Fruit fly (Drosophila melanogaster) whole organism, prepupa: ENCODE results near the gene CG1503.

Experiments
- Blimp-1 ChIP-seq: fragments of 200-800 bp; sonication (Bioruptor generic); optimal IDR thresholded peaks from 3 replicates; lab custom pipeline; 2017; ENCODE audit warnings: missing biosample characterization, missing genetic modification characterization, mild to moderate bottlenecking, moderate library complexity, missing genetic modification reagents
- CG10631 ChIP-seq: fragments of 200-800 bp; sonication (Bioruptor generic); optimal IDR thresholded peaks from 2 replicates; lab custom pipeline; 2016; ENCODE audit warnings: missing biosample characterization, missing genetic modification characterization
- CG10669 ChIP-seq: fragments of 200-800 bp; sonication (Bioruptor generic); optimal IDR thresholded peaks from 3 replicates; lab custom pipeline; 2018; ENCODE audit warnings: missing biosample characterization, mild to moderate bottlenecking, missing genetic modification characterization, moderate library complexity
- CG11294 ChIP-seq: fragments of 200-800 bp; sonication (Bioruptor generic); IDR thresholded peaks from 2 replicates; pipeline ENCODE4 v1.3.6; 2022; ENCODE audit warnings: missing biosample characterization, missing genetic modification characterization
- CG11762 ChIP-seq: fragments of 200-800 bp; sonication (Bioruptor generic); optimal IDR thresholded peaks from 3 replicates; lab custom pipeline; 2016; ENCODE audit warnings: missing biosample characterization, missing genetic modification characterization; ENCODE audit not compliant: insufficient read depth
- CG11902 ChIP-seq: fragments of 200-800 bp; sonication (Bioruptor generic); optimal IDR thresholded peaks from 3 replicates; lab custom pipeline; 2016; ENCODE audit warnings: missing biosample characterization, missing genetic modification characterization
- CG1621 ChIP-seq: fragments of 200-800 bp; sonication (Bioruptor generic); optimal IDR thresholded peaks from 3 replicates; lab custom pipeline; 2018; ENCODE audit warnings: missing biosample characterization, mild to moderate bottlenecking, missing genetic modification characterization
- CG16779 ChIP-seq: fragments of 200-800 bp; sonication (Bioruptor generic); optimal IDR thresholded peaks from 3 replicates; lab custom pipeline; 2017; ENCODE audit warnings: missing biosample characterization, mild to moderate bottlenecking, missing genetic modification characterization
- CG31627 ChIP-seq: fragments of 200-800 bp; sonication (Bioruptor generic); optimal IDR thresholded peaks from 3 replicates; lab custom pipeline; 2016; ENCODE audit warnings: missing biosample characterization, missing genetic modification characterization
- CG32006 ChIP-seq: fragments of 200-800 bp; sonication (Bioruptor generic); optimal IDR thresholded peaks from 3 replicates; lab custom pipeline; 2017; ENCODE audit warnings: missing biosample characterization, mild to moderate bottlenecking, missing genetic modification characterization
- CG34406 ChIP-seq: fragments of 200-800 bp; sonication (Bioruptor generic); optimal IDR thresholded peaks from 3 replicates; lab custom pipeline; 2016; ENCODE audit warnings: missing biosample characterization, missing genetic modification characterization
- CG6792 ChIP-seq: fragments of 200-800 bp; sonication (Bioruptor generic); optimal IDR thresholded peaks from 3 replicates; lab custom pipeline; 2016; ENCODE audit warnings: missing biosample characterization, missing genetic modification characterization
- CG6854 ChIP-seq: fragments of 200-800 bp; sonication (Bioruptor generic); optimal IDR thresholded peaks from 2 replicates; lab custom pipeline; 2017; ENCODE audit warnings: missing biosample characterization, mild to moderate bottlenecking, missing genetic modification characterization
- CG7368 ChIP-seq: fragments of 200-800 bp; sonication (Bioruptor generic); optimal IDR thresholded peaks from 3 replicates; lab custom pipeline; 2016; ENCODE audit warnings: missing biosample characterization, missing genetic modification characterization
- CG8319 ChIP-seq: fragments of 200-800 bp; sonication (Bioruptor generic); optimal IDR thresholded peaks from 3 replicates; lab custom pipeline; 2016; ENCODE audit warnings: missing biosample characterization, missing genetic modification characterization
- CG9139 ChIP-seq: fragments of 200-800 bp; sonication (Bioruptor generic); optimal IDR thresholded peaks from 3 replicates; lab custom pipeline; 2017; ENCODE audit warnings: missing biosample characterization, mild to moderate bottlenecking, missing genetic modification characterization
- Eip75B ChIP-seq: fragments of 200-800 bp; sonication (Bioruptor generic); optimal IDR thresholded peaks from 3 replicates; lab custom pipeline; 2016; ENCODE audit warnings: missing biosample characterization, missing genetic modification characterization
- Eip78C ChIP-seq: fragments of 200-800 bp; sonication (Bioruptor generic); peaks from one replicate; lab custom pipeline; 2016; ENCODE audit warnings: missing biosample characterization, missing genetic modification characterization
- Ets21C ChIP-seq: fragments of 200-800 bp; sonication (Bioruptor generic); optimal IDR thresholded peaks from 3 replicates; lab custom pipeline; 2016; ENCODE audit warnings: missing biosample characterization, missing genetic modification characterization
- Ets96B ChIP-seq: fragments of 200-800 bp; optimal IDR thresholded peaks from 2 replicates; lab custom pipeline; 2019; ENCODE audit warnings: missing biosample characterization, mild to moderate bottlenecking, missing genetic modification characterization, moderate library complexity
- Gug ChIP-seq: fragments of 200-800 bp; sonication (Bioruptor generic); IDR thresholded peaks from 2 replicates; pipeline ENCODE4 v1.3.6; 2022; ENCODE audit warnings: missing biosample characterization, missing genetic modification characterization
- Lpt ChIP-seq: fragments of 200-800 bp; sonication (Bioruptor generic); optimal IDR thresholded peaks from 3 replicates; lab custom pipeline; 2016; ENCODE audit warnings: missing biosample characterization, missing genetic modification characterization
- Met ChIP-seq: fragments of 200-800 bp; sonication (Bioruptor generic); optimal IDR thresholded peaks from 3 replicates; lab custom pipeline; 2016; ENCODE audit warnings: missing biosample characterization, missing genetic modification characterization
- OdsH ChIP-seq: fragments of 200-800 bp; sonication (Bioruptor generic); optimal IDR thresholded peaks from 3 replicates; lab custom pipeline; 2016; ENCODE audit warnings: missing biosample characterization, missing genetic modification characterization
- Smox ChIP-seq: fragments of 200-800 bp; sonication (Bioruptor generic); optimal IDR thresholded peaks from 3 replicates; lab custom pipeline; 2016; ENCODE audit warnings: missing biosample characterization, missing genetic modification characterization
- Sox102F ChIP-seq: fragments of 200-800 bp; sonication (Bioruptor generic); optimal IDR thresholded peaks from 2 replicates; lab custom pipeline; 2016; ENCODE audit warnings: missing biosample characterization, mild to moderate bottlenecking, missing genetic modification characterization
- Sox14 ChIP-seq: fragments of 200-800 bp; sonication (Bioruptor generic); optimal IDR thresholded peaks from 3 replicates; lab custom pipeline; 2016; ENCODE audit warnings: missing biosample characterization, missing genetic modification characterization
- Sox15 ChIP-seq: fragments of 200-800 bp; sonication (Bioruptor generic); optimal IDR thresholded peaks from 3 replicates; lab custom pipeline; 2016; ENCODE audit warnings: missing biosample characterization, missing genetic modification characterization
- achi ChIP-seq: fragments of 200-800 bp; sonication (Bioruptor generic); optimal IDR thresholded peaks from 3 replicates; lab custom pipeline; 2016; ENCODE audit warnings: missing biosample characterization, missing genetic modification characterization
- acj6 ChIP-seq: fragments of 200-800 bp; sonication (Bioruptor generic); optimal IDR thresholded peaks from 3 replicates; lab custom pipeline; 2016; ENCODE audit warnings: missing biosample characterization, missing genetic modification characterization
- dac ChIP-seq: fragments of 200-800 bp; sonication (Bioruptor generic); optimal IDR thresholded peaks from 2 replicates; lab custom pipeline; 2017; ENCODE audit warnings: missing biosample characterization, mild to moderate bottlenecking, missing genetic modification characterization
- dsx ChIP-seq: fragments of 200-800 bp; optimal IDR thresholded peaks from 3 replicates; lab custom pipeline; 2019; ENCODE audit warnings: missing biosample characterization, mild to moderate bottlenecking, missing genetic modification characterization, moderate library complexity; ENCODE audit not compliant: poor library complexity, severe bottlenecking
- eg ChIP-seq: fragments of 200-800 bp; sonication (Bioruptor generic); IDR thresholded peaks from 3 replicates; pipeline ENCODE4 v1.3.6; 2022; ENCODE audit warnings: missing biosample characterization, missing genetic modification characterization
- esn ChIP-seq: fragments of 200-800 bp; sonication (Bioruptor generic); optimal IDR thresholded peaks from 2 replicates; lab custom pipeline; 2016; ENCODE audit warnings: missing biosample characterization, mild to moderate bottlenecking, missing genetic modification characterization, moderate library complexity
- fd59A ChIP-seq: fragments of 200-800 bp; sonication (Bioruptor generic); optimal IDR thresholded peaks from 2 replicates; lab custom pipeline; 2017; ENCODE audit warnings: missing biosample characterization, mild to moderate bottlenecking, missing genetic modification characterization, missing genetic modification reagents
- fd85E ChIP-seq: fragments of 200-800 bp; sonication (Bioruptor generic); optimal IDR thresholded peaks from 3 replicates; lab custom pipeline; 2016; ENCODE audit warnings: missing biosample characterization, missing genetic modification characterization
- fkh ChIP-seq: fragments of 200-800 bp; sonication (Bioruptor generic); optimal IDR thresholded peaks from 3 replicates; lab custom pipeline; 2017; ENCODE audit warnings: missing biosample characterization, mild to moderate bottlenecking, missing genetic modification characterization, moderate library complexity
- lz ChIP-seq: fragments of 200-800 bp; sonication (Bioruptor generic); optimal IDR thresholded peaks from 3 replicates; lab custom pipeline; 2016; ENCODE audit warnings: missing biosample characterization, missing genetic modification characterization
- net ChIP-seq: fragments of 200-800 bp; sonication (Bioruptor generic); optimal IDR thresholded peaks from 3 replicates; lab custom pipeline; 2016; ENCODE audit warnings: missing biosample characterization, missing genetic modification characterization
- pdm3 ChIP-seq: fragments of 200-800 bp; sonication (Bioruptor generic); optimal IDR thresholded peaks from 3 replicates; lab custom pipeline; 2016; ENCODE audit warnings: missing biosample characterization, missing genetic modification characterization
- spab ChIP-seq: fragments of 200-800 bp; sonication (Bioruptor generic); optimal IDR thresholded peaks from 2 replicates; lab custom pipeline; 2017; ENCODE audit warnings: missing biosample characterization, mild to moderate bottlenecking, missing genetic modification characterization, missing genetic modification reagents
- ss ChIP-seq, 2 experiments: fragments of 200-800 bp; sonication (Bioruptor generic); optimal IDR thresholded peaks; 2 replicates in 1 of 2; 3 replicates in 1 of 2; lab custom pipeline; 2017 to 2018; ENCODE audit warnings: mild to moderate bottlenecking in 2 of 2, missing biosample characterization in 2 of 2, missing genetic modification characterization in 2 of 2, moderate library complexity in 1 of 2
- svp ChIP-seq: fragments of 200-800 bp; sonication (Bioruptor generic); peaks from one replicate; lab custom pipeline; 2016; ENCODE audit warnings: missing biosample characterization, missing genetic modification characterization
- topi ChIP-seq: fragments of 200-800 bp; sonication (Bioruptor generic); optimal IDR thresholded peaks from 3 replicates; lab custom pipeline; 2016; ENCODE audit warnings: missing biosample characterization, missing genetic modification characterization
- vri ChIP-seq: fragments of 200-800 bp; sonication (Bioruptor generic); optimal IDR thresholded peaks from 3 replicates; lab custom pipeline; 2016; ENCODE audit warnings: missing biosample characterization, mild to moderate bottlenecking, missing genetic modification characterization

The CG1503 gene

DNA sequence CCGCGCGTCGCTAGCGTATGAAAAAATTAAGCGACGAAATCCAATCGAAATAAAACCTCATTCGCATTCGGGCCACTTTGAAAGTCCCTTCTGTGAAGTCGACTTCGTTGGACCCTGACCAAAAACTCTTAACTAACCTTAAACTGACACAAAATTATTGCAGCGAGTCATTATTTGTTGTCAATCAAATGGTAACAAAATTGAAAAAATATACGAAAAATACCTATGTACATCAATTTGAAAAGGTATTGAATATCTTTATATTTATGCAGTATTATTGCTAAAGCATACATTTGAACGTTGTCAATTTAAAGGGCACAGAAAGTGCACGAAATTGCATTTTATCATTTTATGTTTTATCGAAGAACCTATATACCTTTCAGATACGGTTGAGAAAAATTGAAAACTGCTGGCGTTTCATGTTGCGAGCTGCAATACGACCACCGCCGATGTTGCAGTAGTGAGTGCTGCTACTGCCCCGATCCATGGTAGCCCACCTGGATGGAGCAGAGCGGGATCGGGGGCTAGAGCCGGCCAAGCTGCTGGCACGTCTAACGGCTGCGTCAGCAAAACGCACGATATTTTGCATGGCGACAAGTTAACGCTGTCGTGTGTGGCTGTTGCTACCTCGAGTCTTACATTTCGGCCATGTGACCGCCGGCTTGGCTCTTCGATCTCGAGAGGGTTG lies 32.4 kb downstream of the CG1503 start (continued):
- TF ChIP-seq CG6792 (GFP tag; lab: Kevin White, UChicago) (peak; percentile 47), CG6854 (GFP tag; lab: Kevin White, UChicago) (no peak), CG34406 (GFP tag; lab: Kevin White, UChicago) (peak; percentile 49), CG11294 (GFP tag; lab: Robert Waterston, UW) (no peak), Lpt (GFP tag; lab: Kevin White, UChicago) (peak; percentile 23), achi (GFP tag; lab: Kevin White, UChicago) (peak; percentile 62), CG32006 (GFP tag; lab: Kevin White, UChicago) (peak; percentile 89), CG11762 (peak; percentile 20), Gug (GFP tag; lab: Robert Waterston, UW) (0 out of 2 replicates have a peak, but pooled peaks have one; percentile 21), CG9139 (GFP tag; lab: Kevin White, UChicago) (no peak), topi (GFP tag; lab: Kevin White, UChicago) (peak; percentile 47), net (GFP tag; lab: Kevin White, UChicago) (peak; percentile 29), spab (GFP tag; lab: Kevin White, UChicago) (no peak), CG8319 (GFP tag; lab: Kevin White, UChicago) (peak; percentile 18), CG7368 (GFP tag; lab: Kevin White, UChicago) (peak; percentile 8), OdsH (GFP tag; lab: Kevin White, UChicago) (peak; percentile 66), acj6 (GFP tag; lab: Kevin White, UChicago) (peak; percentile 56), Eip78C (GFP tag; lab: Kevin White, UChicago) (peak; percentile 93), dsx (GFP tag; lab: Kevin White, UChicago) (no peak), Ets21C (GFP tag; lab: Kevin White, UChicago) (peak; percentile 53), Met (GFP tag; lab: Kevin White, UChicago) (peak; percentile 64), ss (GFP tag; optimal IDR thresholded peaks at IDR 0.05; lab: Kevin White, UChicago) (no peak), fd59A (GFP tag; lab: Kevin White, UChicago) (peak; percentile 37), CG10669 (GFP tag; lab: Kevin White, UChicago) (peak; percentile 47)

DNA sequence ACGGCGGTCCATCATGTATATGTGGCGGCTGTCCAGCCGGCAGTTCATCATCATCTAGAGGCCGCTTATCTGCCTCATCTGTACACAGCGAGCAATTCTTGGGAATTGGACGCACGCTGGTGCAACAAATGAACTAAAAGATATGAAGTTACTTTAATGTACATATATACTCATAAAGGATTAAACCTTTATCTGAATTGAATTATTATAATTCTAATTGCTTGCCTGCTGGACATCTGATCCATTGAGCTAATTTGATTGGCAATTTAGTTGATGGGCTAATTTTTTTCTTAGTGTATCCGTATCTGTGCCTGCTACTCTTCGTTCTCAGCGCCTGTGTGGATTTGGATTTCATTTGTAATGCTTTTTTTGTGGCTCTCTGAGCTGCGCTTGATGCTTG lies 33.2 kb downstream of the CG1503 start:
- TF ChIP-seq topi (GFP tag; lab: Kevin White, UChicago) (peak; percentile 88), CG10669 (GFP tag; lab: Kevin White, UChicago) (peak; percentile 86), Eip78C (GFP tag; lab: Kevin White, UChicago) (peak; percentile 97), ss (GFP tag; optimal IDR thresholded peaks at IDR 0.05; lab: Kevin White, UChicago) (peak; percentile 86 to 89), Sox14 (GFP tag; lab: Kevin White, UChicago) (peak; percentile 90), Met (GFP tag; lab: Kevin White, UChicago) (peak; percentile 85), vri (GFP tag; lab: Kevin White, UChicago) (peak; percentile 75), CG1621 (peak; percentile 83), achi (GFP tag; lab: Kevin White, UChicago) (peak; percentile 86), Eip75B (GFP tag; lab: Kevin White, UChicago) (peak; percentile 89), Ets96B (tag; lab: Kevin White, UChicago) (peak; percentile 90), net (GFP tag; lab: Kevin White, UChicago) (peak; percentile 89), eg (peak; percentile 90), CG7368 (GFP tag; lab: Kevin White, UChicago) (peak; percentile 80), CG11902 (GFP tag; lab: Kevin White, UChicago) (peak; percentile 62), CG6792 (GFP tag; lab: Kevin White, UChicago) (peak; percentile 86), CG31627 (peak; percentile 80), fd59A (GFP tag; lab: Kevin White, UChicago) (peak; percentile 85), CG10631 (GFP tag; lab: Kevin White, UChicago) (peak; percentile 88), OdsH (GFP tag; lab: Kevin White, UChicago) (peak; percentile 88), esn (peak; percentile 89), fd85E (GFP tag; lab: Kevin White, UChicago) (peak; percentile 26), fkh (GFP tag; lab: Kevin White, UChicago) (no peak), svp (peak; percentile 96), CG16779 (tag; lab: Kevin White, UChicago) (peak; percentile 81), Sox15 (GFP tag; lab: Kevin White, UChicago) (peak; percentile 62), dac (GFP tag; lab: Kevin White, UChicago) (peak; percentile 82), Gug (GFP tag; lab: Robert Waterston, UW) (peak; percentile 86), lz (GFP tag; lab: Kevin White, UChicago) (peak; percentile 87), CG34406 (GFP tag; lab: Kevin White, UChicago) (peak; percentile 82), pdm3 (GFP tag; lab: Kevin White, UChicago) (peak; percentile 90), Sox102F (GFP tag; lab: Kevin White, UChicago) (peak; percentile 88), Smox (peak; percentile 84), Blimp-1 (GFP tag; lab: Kevin White, UChicago) (peak; percentile 53), dsx (GFP tag; lab: Kevin White, UChicago) (peak; percentile 90), Lpt (GFP tag; lab: Kevin White, UChicago) (peak; percentile 90)
